Fruit fly (Drosophila melanogaster): ENCODE data around the gene hec.

hec gene

DNA sequence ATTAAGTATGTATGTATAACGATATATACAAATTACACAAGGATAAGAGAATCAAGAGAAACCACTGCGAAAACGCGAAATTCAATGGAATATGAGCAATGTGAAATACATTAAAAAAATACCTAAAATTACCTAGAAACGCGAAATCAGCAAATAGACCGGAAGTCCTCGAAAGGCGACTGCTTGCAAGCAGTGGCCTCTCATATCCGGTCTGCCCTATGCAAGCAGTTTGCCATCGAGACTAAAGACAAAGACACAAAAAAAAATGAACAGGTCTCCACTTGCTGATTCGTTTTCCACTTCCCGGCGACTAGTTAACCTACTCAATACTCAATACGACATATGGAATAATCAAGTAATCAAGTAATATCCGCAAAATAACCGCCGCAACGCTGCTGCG is 9.6 kb downstream of the hec start (continued):
- TF ChIP-seq CG17568 (GFP tag; optimal IDR thresholded peaks at IDR 0.05), result peak; percentile 4
- TF ChIP-seq CG33213 (GFP tag; optimal IDR thresholded peaks at IDR 0.05), result peak; percentile 25
- TF ChIP-seq bcd (GFP tag; optimal IDR thresholded peaks at IDR 0.05), result peak; percentile 17
- peak; percentile 74 for TF ChIP-seq ewg (GFP tag; optimal IDR thresholded peaks at IDR 0.05)
- TF ChIP-seq Fer3 (tag; optimal IDR thresholded peaks at IDR 0.05), result peak; percentile 10
- peak; percentile 94 for TF ChIP-seq Ets65A (GFP tag)
- TF ChIP-seq Fer1 (GFP tag; optimal IDR thresholded peaks at IDR 0.05), result peak; percentile 41
- no peak for TF ChIP-seq CG1792 (GFP tag; optimal IDR thresholded peaks at IDR 0.05)
- no peak for TF ChIP-seq CG2889 (GFP tag; IDR thresholded peaks at IDR 0.05)
- TF ChIP-seq ara (GFP tag; IDR thresholded peaks at IDR 0.05), result peak; percentile 27; the same call in 1 of the 2 replicates
- no peak for TF ChIP-seq Hr51 (GFP tag; optimal IDR thresholded peaks at IDR 0.05)
- no peak for TF ChIP-seq D19A (tag; optimal IDR thresholded peaks at IDR 0.05)
- no peak for TF ChIP-seq kay (GFP tag; optimal IDR thresholded peaks at IDR 0.05)
- peak; percentile 96 for TF ChIP-seq Ets97D (GFP tag; optimal IDR thresholded peaks at IDR 0.05)
- TF ChIP-seq nmo (GFP tag; optimal IDR thresholded peaks at IDR 0.05), result peak; percentile 2
- TF ChIP-seq CG11504 (tag; optimal IDR thresholded peaks at IDR 0.05), result peak; percentile 10
- TF ChIP-seq CG14050 (GFP tag; IDR thresholded peaks at IDR 0.05), result no peak
- peak; percentile 17 for TF ChIP-seq CG30431 (GFP tag; optimal IDR thresholded peaks at IDR 0.05)
- TF ChIP-seq en (GFP tag; optimal IDR thresholded peaks at IDR 0.05), result no peak
- TF ChIP-seq Kr (GFP tag; optimal IDR thresholded peaks at IDR 0.05), result no peak
- TF ChIP-seq onecut (GFP tag; IDR thresholded peaks at IDR 0.05), result peak; percentile 69
- TF ChIP-seq GATAe (GFP tag; conservative IDR thresholded peaks at IDR 0.05), result no peak
- peak; percentile 3 for TF ChIP-seq CG8359 (GFP tag; optimal IDR thresholded peaks at IDR 0.05; ENCODE audit: borderline replicate concordance)
- no peak for TF ChIP-seq dimm (GFP tag; IDR thresholded peaks at IDR 0.05)
- TF ChIP-seq CG3995 (GFP tag; optimal IDR thresholded peaks at IDR 0.05), result no peak
- TF ChIP-seq gce (GFP tag; IDR thresholded peaks at IDR 0.05), result 0 out of 3 replicates have a peak, but pooled peaks have one; percentile 26
- TF ChIP-seq sima (GFP tag; optimal IDR thresholded peaks at IDR 0.05), result no peak
- no peak for TF ChIP-seq dm (GFP tag; optimal IDR thresholded peaks at IDR 0.05)
- TF ChIP-seq usp (GFP tag; optimal IDR thresholded peaks at IDR 0.05), result no peak
- no peak for TF ChIP-seq zen2 (GFP tag; IDR thresholded peaks at IDR 0.05; ENCODE audit: partially characterized antibody)
- TF ChIP-seq CG3407 (GFP tag; optimal IDR thresholded peaks at IDR 0.05), result no peak
- peak; percentile 5 for TF ChIP-seq kah (GFP tag; optimal IDR thresholded peaks at IDR 0.05)
- no peak for TF ChIP-seq pb (GFP tag; optimal IDR thresholded peaks at IDR 0.05)
- peak; percentile 65 for TF ChIP-seq CG10431 (GFP tag; optimal IDR thresholded peaks at IDR 0.05)
- TF ChIP-seq pfk (GFP tag; optimal IDR thresholded peaks at IDR 0.05), result peak; percentile 37
- TF ChIP-seq chinmo (GFP tag; IDR thresholded peaks at IDR 0.05; ENCODE audit: partially characterized antibody), result no peak
- no peak for TF ChIP-seq lov (optimal IDR thresholded peaks at IDR 0.05)
- TF ChIP-seq lov (GFP tag; IDR thresholded peaks at IDR 0.05), result no peak
- peak; percentile 16 for TF ChIP-seq CG7839 (tag; optimal IDR thresholded peaks at IDR 0.05)
- TF ChIP-seq Lim3 (GFP tag; IDR thresholded peaks at IDR 0.05), result no peak
- no peak for TF ChIP-seq lbe (GFP tag; optimal IDR thresholded peaks at IDR 0.05)
- TF ChIP-seq ATbp (GFP tag; optimal IDR thresholded peaks at IDR 0.05), result peak; percentile 31
- peak; percentile 37 for TF ChIP-seq phol (tag; optimal IDR thresholded peaks at IDR 0.05)
- peak; percentile 15 for TF ChIP-seq CG6854 (GFP tag; optimal IDR thresholded peaks at IDR 0.05)
- peak; percentile 7 for TF ChIP-seq CG2202 (tag; optimal IDR thresholded peaks at IDR 0.05)
- TF ChIP-seq Lhr (GFP tag; optimal IDR thresholded peaks at IDR 0.05), result no peak
- TF ChIP-seq YL-1 (GFP tag; optimal IDR thresholded peaks at IDR 0.05), result peak; percentile 11
- no peak for TF ChIP-seq Camta (GFP tag; optimal IDR thresholded peaks at IDR 0.05)
- TF ChIP-seq kni (GFP tag; optimal IDR thresholded peaks at IDR 0.05), result peak; percentile 26
- TF ChIP-seq CG2116 (GFP tag; optimal IDR thresholded peaks at IDR 0.05), result peak; percentile 5
- TF ChIP-seq CG8281 (tag; optimal IDR thresholded peaks at IDR 0.05), result no peak

Data from whole organism, embryonic.